Worm (Caenorhabditis elegans) whole organism, L1 larva: ENCODE data around the gene F32A11.1.

ENCODE experiments used
- C16A3.4 ChIP-seq: fragments of 150-350 bp; optimal IDR thresholded peaks from 2 replicates; lab custom pipeline; 2014; ENCODE audit warnings: missing biosample characterization, missing genetic modification characterization
- Y116A8C.19 ChIP-seq: sonication (generic microtip); optimal IDR thresholded peaks from 2 replicates; lab custom pipeline; 2016; ENCODE audit warnings: missing compliant biosample characterization, missing genetic modification characterization, borderline replicate concordance
- aha-1 ChIP-seq: fragments of 150-350 bp; optimal IDR thresholded peaks from 2 replicates; lab custom pipeline; 2014; ENCODE audit warnings: missing biosample characterization, missing genetic modification characterization
- aly-2 ChIP-seq: fragments of 150-350 bp; optimal IDR thresholded peaks from 2 replicates; lab custom pipeline; 2014; ENCODE audit warnings: missing biosample characterization, missing genetic modification characterization
- blmp-1 ChIP-seq: fragments of 150-350 bp; optimal IDR thresholded peaks from 2 replicates; lab custom pipeline; 2014; ENCODE audit warnings: missing biosample characterization, missing genetic modification characterization
- ces-1 ChIP-seq: fragments of 150-350 bp; optimal IDR thresholded peaks from 2 replicates; lab custom pipeline; 2014; ENCODE audit warnings: missing biosample characterization, missing genetic modification reagents, missing genetic modification characterization
- dpl-1 ChIP-seq, 3 experiments: fragments of 150-350 bp in 2 of 3; sonication (generic microtip) in 1 of 3; optimal IDR thresholded peaks; 2 replicates each; lab custom pipeline; 2014 to 2017; ENCODE audit warnings: missing biosample characterization in 3 of 3, missing genetic modification characterization in 3 of 3, missing genetic modification reagents in 3 of 3
- dsc-1 ChIP-seq: sonication (generic microtip); optimal IDR thresholded peaks from 2 replicates; lab custom pipeline; 2016; ENCODE audit warnings: mild to moderate bottlenecking, missing genetic modification characterization, missing compliant biosample characterization
- efl-1 ChIP-seq, 4 experiments: fragments of 150-350 bp; optimal IDR thresholded peaks in 3 of 4; peaks in 1 of 4; 1 replicate in 1 of 4; 2 replicates in 3 of 4; lab custom pipeline; 2014; ENCODE audit warnings: missing biosample characterization in 2 of 4, missing genetic modification characterization in 2 of 4, missing genetic modification reagents in 2 of 4
- elt-2 ChIP-seq: sonication (generic microtip); optimal IDR thresholded peaks from 2 replicates; lab custom pipeline; 2016; ENCODE audit warnings: missing genetic modification characterization, mild to moderate bottlenecking, inconsistent platforms, missing compliant biosample characterization, missing genetic modification reagents
- elt-3 ChIP-seq, 6 experiments: fragments of 150-350 bp in 1 of 6; sonication (generic microtip); optimal IDR thresholded peaks; 2 replicates each; lab custom pipeline; 2017 to 2018; ENCODE audit warnings: missing biosample characterization in 6 of 6, missing genetic modification characterization in 6 of 6, inconsistent platforms in 1 of 6
- ets-5 ChIP-seq: fragments of 200-800 bp; sonication (Bioruptor generic); IDR thresholded peaks from 2 replicates; pipeline ENCODE4 v1.3.6; 2022; ENCODE audit warnings: missing genetic modification characterization, missing compliant biosample characterization
- fkh-10 ChIP-seq: sonication (generic microtip); optimal IDR thresholded peaks from 2 replicates; lab custom pipeline; 2017; ENCODE audit warnings: missing biosample characterization, missing genetic modification reagents, missing genetic modification characterization
- fkh-8 ChIP-seq: sonication (generic microtip); optimal IDR thresholded peaks from 2 replicates; lab custom pipeline; 2016; ENCODE audit warnings: mild to moderate bottlenecking, missing genetic modification characterization, missing compliant biosample characterization
- fos-1 ChIP-seq: fragments of 150-350 bp; optimal IDR thresholded peaks from 2 replicates; lab custom pipeline; 2014; ENCODE audit warnings: missing biosample characterization, missing genetic modification characterization
- irx-1 ChIP-seq: sonication (generic microtip); optimal IDR thresholded peaks from 2 replicates; lab custom pipeline; 2016; ENCODE audit warnings: missing genetic modification characterization, missing compliant biosample characterization
- jun-1 ChIP-seq: fragments of 150-350 bp; optimal IDR thresholded peaks from 2 replicates; lab custom pipeline; 2014; ENCODE audit warnings: missing biosample characterization, missing genetic modification reagents, missing genetic modification characterization
- lin-13 ChIP-seq: fragments of 150-350 bp; optimal IDR thresholded peaks from 2 replicates; lab custom pipeline; 2014; ENCODE audit warnings: missing biosample characterization, missing genetic modification reagents, missing genetic modification characterization
- lin-35 ChIP-seq, 2 experiments: fragments of 150-350 bp; optimal IDR thresholded peaks; 2 replicates each; lab custom pipeline; 2014; ENCODE audit warnings: missing biosample characterization in 2 of 2, missing genetic modification characterization in 2 of 2, missing genetic modification reagents in 2 of 2
- mab-9 ChIP-seq: fragments of 200-800 bp; sonication (Bioruptor generic); IDR thresholded peaks from 2 replicates; pipeline ENCODE4 v1.3.6; 2022; ENCODE audit warnings: missing genetic modification reagents, missing genetic modification characterization, missing compliant biosample characterization
- nhr-20 ChIP-seq: sonication (generic microtip); optimal IDR thresholded peaks from 2 replicates; lab custom pipeline; 2016; ENCODE audit warnings: mild to moderate bottlenecking, missing genetic modification characterization, missing compliant biosample characterization
- nhr-47 ChIP-seq: sonication (generic microtip); optimal IDR thresholded peaks from 2 replicates; lab custom pipeline; 2016; ENCODE audit warnings: mild to moderate bottlenecking, missing genetic modification characterization, moderate library complexity, missing compliant biosample characterization
- pax-3 ChIP-seq: fragments of 200-800 bp; sonication (Bioruptor generic); optimal IDR thresholded peaks from 2 replicates; lab custom pipeline; 2018; ENCODE audit warnings: mild to moderate bottlenecking, missing genetic modification characterization, moderate library complexity, missing compliant biosample characterization
- pqm-1 ChIP-seq: sonication (generic microtip); optimal IDR thresholded peaks from 3 replicates; lab custom pipeline; 2017; ENCODE audit warnings: missing biosample characterization, missing genetic modification characterization
- skn-1 ChIP-seq: fragments of 150-350 bp; optimal IDR thresholded peaks from 2 replicates; lab custom pipeline; 2014; ENCODE audit warnings: missing biosample characterization, missing genetic modification characterization
- sptf-1 ChIP-seq: fragments of 150-350 bp; optimal IDR thresholded peaks from 2 replicates; lab custom pipeline; 2014; ENCODE audit warnings: missing biosample characterization, missing genetic modification characterization
- unc-30 ChIP-seq: sonication (generic microtip); optimal IDR thresholded peaks from 2 replicates; lab custom pipeline; 2017; ENCODE audit warnings: missing biosample characterization, missing genetic modification characterization

Gene F32A11.1

DNA sequence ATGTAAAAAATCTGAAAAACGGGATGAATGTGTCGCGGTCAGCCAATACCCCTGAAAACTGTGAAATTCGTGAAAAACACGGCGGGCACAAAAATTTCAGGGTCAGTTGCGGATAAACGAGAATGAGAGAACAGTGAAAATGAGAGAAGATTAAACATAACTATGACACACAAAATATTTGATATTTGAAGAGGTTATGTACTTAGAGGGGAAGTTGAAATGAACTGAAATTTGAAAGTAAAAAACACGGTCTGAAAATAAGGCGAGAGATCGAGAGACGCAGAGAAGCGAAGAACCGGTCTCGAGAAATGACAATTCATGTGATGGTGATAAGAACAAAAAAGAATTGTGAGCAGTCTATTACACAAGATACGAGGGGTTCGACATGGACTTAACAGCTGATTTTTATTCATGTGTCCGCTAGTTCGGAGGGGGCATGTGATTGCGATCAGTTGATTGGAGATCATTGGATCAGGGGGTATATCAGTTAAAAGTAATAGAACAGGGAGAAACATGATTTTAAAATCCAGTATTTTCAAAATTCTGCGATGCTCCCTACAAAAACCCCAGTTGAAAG is 8.6 kb downstream of the F32A11.1 start, which contains the start of gene moe-3:
Gene moe-3, minus strand, starts transcription at position 51 of the 577 bp plus-strand sequence.
- TF ChIP-seq efl-1 (optimal IDR thresholded peaks at IDR 0.05; lab: Kevin White, UChicago) (no peak), efl-1 (GFP tag; optimal IDR thresholded peaks at IDR 0.05 in 1 of 2; lab: Kevin White, UChicago) (peak in 1 of 2 experiments; percentile 57), aha-1 (no peak), elt-2 (peak; percentile 22), lin-35 (GFP tag; optimal IDR thresholded peaks at IDR 0.05; lab: Kevin White, UChicago) (peak in 1 of 2 experiments; percentile 61), ets-5 (GFP tag; lab: Robert Waterston, UW) (no peak), nhr-20 (tag; lab: Kevin White, UChicago) (peak; percentile 30), dpl-1 (GFP tag; optimal IDR thresholded peaks at IDR 0.05; lab: Kevin White, UChicago) (peak in 1 of 3 experiments; percentile 17), C16A3.4 (tag; lab: Kevin White, UChicago) (no peak), unc-30 (tag; lab: Kevin White, UChicago) (no peak)

- TF ChIP-seq blmp-1 (tag; lab: Kevin White, UChicago): peak; percentile 98
- TF ChIP-seq efl-1 (optimal IDR thresholded peaks at IDR 0.05; lab: Kevin White, UChicago): no peak
- peak in 1 of 2 experiments; percentile 71 for TF ChIP-seq efl-1 (GFP tag; optimal IDR thresholded peaks at IDR 0.05 in 1 of 2; lab: Kevin White, UChicago)
- no peak for TF ChIP-seq aly-2 (tag; lab: Kevin White, UChicago)
These were observed 10.4 kb downstream of the F32A11.1 start for ce11 chrII:13167493-13167892.

DNA sequence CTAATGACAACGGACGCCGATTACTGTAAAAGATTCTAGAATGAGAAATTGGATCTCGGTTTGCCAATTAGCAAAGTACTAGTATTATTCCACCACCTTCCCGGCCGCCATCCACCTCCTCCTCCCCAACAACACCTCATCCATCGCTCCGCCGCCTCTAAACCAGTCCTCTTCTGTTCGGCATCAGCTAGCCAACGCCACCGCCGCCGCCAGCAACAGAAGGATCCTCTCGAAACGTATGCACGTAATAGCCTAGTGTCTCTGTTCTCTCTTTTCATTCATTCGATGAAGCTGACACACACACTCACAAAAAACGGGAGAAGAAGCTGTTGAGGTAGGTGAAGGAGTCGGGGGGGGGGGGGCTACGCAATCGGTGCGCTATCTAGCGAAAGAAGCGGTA is 13.6 kb downstream of the F32A11.1 start:
- TF ChIP-seq blmp-1 (tag; lab: Kevin White, UChicago) (peak; percentile 10), jun-1 (tag; lab: Kevin White, UChicago) (no peak), Y116A8C.19 (tag; lab: Kevin White, UChicago) (no peak)

- TF ChIP-seq dsc-1 (tag; lab: Kevin White, UChicago): no peak
- TF ChIP-seq blmp-1 (tag; lab: Kevin White, UChicago): peak; percentile 25
- no peak for TF ChIP-seq fos-1
- no peak for TF ChIP-seq irx-1 (tag; lab: Kevin White, UChicago)
- no peak for TF ChIP-seq fkh-8 (tag; lab: Kevin White, UChicago)
- TF ChIP-seq skn-1 (tag; lab: Kevin White, UChicago): no peak
- TF ChIP-seq pqm-1 (tag; lab: Kevin White, UChicago): no peak
- TF ChIP-seq pax-3 (tag; lab: Kevin White, UChicago): no peak
These were observed 17.3 kb downstream of the F32A11.1 start for ce11 chrII:13174435-13174834.

ce11 chrII:13181465-13181864 is 24.3 kb downstream of the F32A11.1 start, which contains the start of gene W09H1.1:
TSS of gene W09H1.1 (minus strand) at chrII:13181565.
- TF ChIP-seq fkh-8 (tag; lab: Kevin White, UChicago) (peak; percentile 25), sptf-1 (tag; lab: Kevin White, UChicago) (no peak)

DNA sequence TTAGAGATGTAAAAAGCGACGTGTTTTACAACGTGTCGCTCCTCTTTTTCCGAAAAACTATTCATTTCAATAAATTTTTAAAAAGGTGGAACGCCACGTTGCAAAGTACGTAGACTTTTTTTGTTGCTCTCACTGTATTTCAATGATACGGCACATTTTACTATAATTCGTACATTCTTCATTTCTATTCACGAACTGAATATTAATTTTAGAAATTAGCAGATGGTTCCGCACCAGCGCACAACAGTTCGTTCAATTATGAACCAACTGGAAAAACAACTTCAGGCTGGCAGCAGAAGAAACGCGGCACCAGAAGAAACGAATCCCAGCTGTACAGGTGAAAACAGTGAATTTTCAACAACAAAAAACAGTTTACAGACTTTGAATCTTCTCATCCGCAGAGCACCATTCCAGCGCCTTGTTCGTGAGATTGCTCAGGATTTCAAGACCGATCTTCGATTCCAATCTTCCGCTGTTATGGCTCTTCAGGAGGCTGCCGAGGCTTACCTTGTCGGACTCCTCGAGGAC is 26.2 kb downstream of the F32A11.1 start, which contains the start of the genes W09H1.4 and his-73:
Gene W09H1.4, plus strand, starts transcription at position 301 of the 528 bp plus-strand sequence.
Gene his-73, plus strand, starts transcription at position 478 of the 528 bp plus-strand sequence.
- TF ChIP-seq blmp-1 (tag; lab: Kevin White, UChicago) (no peak), ces-1 (GFP tag; lab: Kevin White, UChicago) (no peak), elt-3 (tag; optimal IDR thresholded peaks at IDR 0.05; lab: Kevin White, UChicago) (no peak), fkh-10 (GFP tag; lab: Kevin White, UChicago) (no peak), lin-13 (GFP tag; lab: Kevin White, UChicago) (no peak), efl-1 (optimal IDR thresholded peaks at IDR 0.05; lab: Kevin White, UChicago) (no peak), efl-1 (GFP tag; optimal IDR thresholded peaks at IDR 0.05 in 1 of 2; lab: Kevin White, UChicago) (no peak), fkh-8 (tag; lab: Kevin White, UChicago) (no peak), pax-3 (tag; lab: Kevin White, UChicago) (no peak), mab-9 (GFP tag; lab: Robert Waterston, UW) (no peak), nhr-47 (tag; lab: Kevin White, UChicago) (no peak)
